Fruit fly (Drosophila melanogaster) whole organism, prepupa: ENCODE results near the gene mRpL55.

ENCODE experiments used
- Met ChIP-seq: fragments of 200-800 bp; sonication (Bioruptor generic); optimal IDR thresholded peaks from 3 replicates; lab custom pipeline; 2016; ENCODE audit warnings: missing biosample characterization, missing genetic modification characterization
- salr ChIP-seq, 2 experiments: fragments of 200-800 bp; sonication (Bioruptor generic); optimal IDR thresholded peaks; 3 replicates each; lab custom pipeline; 2016 to 2018; ENCODE audit warnings: missing biosample characterization in 2 of 2, missing genetic modification characterization in 2 of 2, mild to moderate bottlenecking in 1 of 2

- peak in 1 of 2 experiments; percentile 32 for TF ChIP-seq salr (GFP tag; optimal IDR thresholded peaks at IDR 0.05; lab: Kevin White, UChicago)
- TF ChIP-seq Met (GFP tag; lab: Kevin White, UChicago), result peak; percentile 18
These were observed 1.4 kb downstream of the mRpL55 start for dm6 chr3R:19093127-19093812.
